Worm (Caenorhabditis elegans): ENCODE measurements around the gene F20G2.5.

Gene F20G2.5

DNA sequence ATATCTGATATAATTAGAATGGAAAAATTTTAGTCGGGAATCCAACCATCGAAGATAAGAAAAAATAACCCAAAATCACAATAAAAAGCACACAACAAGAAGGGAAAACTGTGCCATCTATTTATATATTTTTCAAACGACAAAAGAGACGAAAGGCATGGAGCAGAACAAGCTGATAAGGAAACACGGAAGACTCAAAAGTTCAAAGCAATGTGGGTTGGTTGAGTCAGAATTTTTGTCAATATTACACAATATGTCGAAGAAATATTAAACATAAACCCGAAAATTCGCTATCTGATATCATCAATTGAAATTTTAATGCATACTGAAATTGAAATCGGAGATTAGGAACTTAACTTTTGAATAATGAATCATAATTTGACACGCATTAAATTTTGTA, 26.4 kb upstream of the F20G2.5 start, which contains the start of gene F35E12.9 (continued):
- no peak for TF ChIP-seq madf-9 (GFP tag; conservative IDR thresholded peaks at IDR 0.05)
- no peak for TF ChIP-seq jun-1 (tag; optimal IDR thresholded peaks at IDR 0.05)
- no peak for TF ChIP-seq mdt-29 (GFP tag; IDR thresholded peaks at IDR 0.05)
- TF ChIP-seq Y75B8A.6 (GFP tag; IDR thresholded peaks at IDR 0.05): no peak
- TF ChIP-seq snpc-4 (tag; optimal IDR thresholded peaks at IDR 0.05): no peak
- TF ChIP-seq nhr-237 (tag; optimal IDR thresholded peaks at IDR 0.05): no peak
- no peak for TF ChIP-seq ceh-32 (tag; optimal IDR thresholded peaks at IDR 0.05; ENCODE audit: poor library complexity)
- peak; percentile 45 for TF ChIP-seq nhr-6 (tag; optimal IDR thresholded peaks at IDR 0.05)
- TF ChIP-seq gei-8 (GFP tag; optimal IDR thresholded peaks at IDR 0.05): no peak
- no peak for TF ChIP-seq cey-2 (tag; optimal IDR thresholded peaks at IDR 0.05; ENCODE audit: borderline replicate concordance, insufficient read depth)
- no peak for TF ChIP-seq ceh-20 (GFP tag; IDR thresholded peaks at IDR 0.05)
- TF ChIP-seq dmd-9 (GFP tag; IDR thresholded peaks at IDR 0.05): no peak
- TF ChIP-seq nhr-11 (tag; optimal IDR thresholded peaks at IDR 0.05): no peak
- TF ChIP-seq nhr-41 (GFP tag; IDR thresholded peaks at IDR 0.05): no peak
- TF ChIP-seq set-16 (GFP tag; IDR thresholded peaks at IDR 0.05): no peak
- no peak for TF ChIP-seq lim-7 (GFP tag; IDR thresholded peaks at IDR 0.05)
- TF ChIP-seq spr-1 (tag; optimal IDR thresholded peaks at IDR 0.05): no peak
- TF ChIP-seq egl-27 (tag; optimal IDR thresholded peaks at IDR 0.05): no peak
- TF ChIP-seq pha-4 (GFP tag; IDR thresholded peaks at IDR 0.05): no peak
- TF ChIP-seq pha-4 (tag; optimal IDR thresholded peaks at IDR 0.05): no peak
- TF ChIP-seq zag-1 (tag; optimal IDR thresholded peaks at IDR 0.05): no peak
- no peak for TF ChIP-seq F44E2.7 (GFP tag; IDR thresholded peaks at IDR 0.05)
- TF ChIP-seq dmd-8 (GFP tag; IDR thresholded peaks at IDR 0.05): no peak
- TF ChIP-seq dve-1 (tag; optimal IDR thresholded peaks at IDR 0.05; ENCODE audit: insufficient read depth): peak; percentile 87
- TF ChIP-seq lsy-2 (tag; optimal IDR thresholded peaks at IDR 0.05): no peak
- TF ChIP-seq dpl-1 (GFP tag; optimal IDR thresholded peaks at IDR 0.05): no peak
- no peak for TF ChIP-seq duxl-1 (tag; optimal IDR thresholded peaks at IDR 0.05; ENCODE audit: poor library complexity)
- TF ChIP-seq F37D6.2 (tag; optimal IDR thresholded peaks at IDR 0.05): no peak
- TF ChIP-seq R02D3.7 (tag; optimal IDR thresholded peaks at IDR 0.05): no peak
- no peak for TF ChIP-seq egl-43 (GFP tag; IDR thresholded peaks at IDR 0.05)
- no peak for TF ChIP-seq ztf-11 (tag; optimal IDR thresholded peaks at IDR 0.05)
- TF ChIP-seq zip-11 (GFP tag; IDR thresholded peaks at IDR 0.05): no peak
- no peak for TF ChIP-seq zfp-3 (GFP tag; conservative IDR thresholded peaks at IDR 0.05)
- no peak for TF ChIP-seq skn-1 (tag; optimal IDR thresholded peaks at IDR 0.05)
- no peak for TF ChIP-seq F10B5.3 (tag; optimal IDR thresholded peaks at IDR 0.05)
- no peak for TF ChIP-seq daf-8 (GFP tag; IDR thresholded peaks at IDR 0.05)
- TF ChIP-seq zfp-2 (tag; optimal IDR thresholded peaks at IDR 0.05): no peak
- no peak for TF ChIP-seq unc-39 (tag; optimal IDR thresholded peaks at IDR 0.05)
- peak; percentile 85 for TF ChIP-seq aha-1 (tag)
- peak; percentile 81 for TF ChIP-seq dmd-6 (GFP tag; IDR thresholded peaks at IDR 0.05)
- no peak for TF ChIP-seq daf-12 (tag; optimal IDR thresholded peaks at IDR 0.05)
- no peak for TF ChIP-seq hmg-1.1 (GFP tag; IDR thresholded peaks at IDR 0.05)
- TF ChIP-seq vab-7 (GFP tag; IDR thresholded peaks at IDR 0.05): no peak
- TF ChIP-seq ceh-62 (tag; optimal IDR thresholded peaks at IDR 0.05): no peak
- TF ChIP-seq Y48G9A.11 (GFP tag; IDR thresholded peaks at IDR 0.05): no peak
- no peak for TF ChIP-seq F49E8.2 (tag; optimal IDR thresholded peaks at IDR 0.05; ENCODE audit: borderline replicate concordance)
- peak; percentile 59 for TF ChIP-seq hlh-11 (tag; optimal IDR thresholded peaks at IDR 0.05)
- no peak for TF ChIP-seq tag-97 (GFP tag; IDR thresholded peaks at IDR 0.05)
- TF ChIP-seq ceh-82 (tag; optimal IDR thresholded peaks at IDR 0.05): no peak
- no peak for TF ChIP-seq mxl-3 (GFP tag; optimal IDR thresholded peaks at IDR 0.05)
- TF ChIP-seq nhr-28 (tag; optimal IDR thresholded peaks at IDR 0.05): peak; percentile 83
- TF ChIP-seq unc-62 (GFP tag; optimal IDR thresholded peaks at IDR 0.05 in 1 of 2): no peak
- TF ChIP-seq unc-62 (tag; optimal IDR thresholded peaks at IDR 0.05): no peak
- TF ChIP-seq rbr-2 (tag; optimal IDR thresholded peaks at IDR 0.05): no peak

All from whole organism, L4 larva.